Worm (Caenorhabditis elegans) whole organism, L4 larva: ENCODE results near the gene srv-14.

ENCODE experiments used
- F26F4.8 ChIP-seq: fragments of 200-800 bp; sonication (Bioruptor generic); conservative IDR thresholded peaks from 2 replicates; pipeline ENCODE4 v1.3.6; 2022; ENCODE audit warnings: missing genetic modification characterization, missing compliant biosample characterization
- F44E2.7 ChIP-seq: fragments of 200-800 bp; sonication (Bioruptor generic); IDR thresholded peaks from 2 replicates; pipeline ENCODE4 v2.1.2; 2022; ENCODE audit warnings: missing genetic modification characterization, missing compliant biosample characterization
- F49E8.2 ChIP-seq: sonication (generic microtip); optimal IDR thresholded peaks from 2 replicates; lab custom pipeline; 2016; ENCODE audit warnings: missing compliant biosample characterization, mild to moderate bottlenecking, missing genetic modification characterization, borderline replicate concordance
- T26A8.4 ChIP-seq: fragments of 200-800 bp; sonication (Bioruptor generic); IDR thresholded peaks from 2 replicates; pipeline ENCODE4 v1.3.6; 2022; ENCODE audit warnings: missing genetic modification characterization, missing compliant biosample characterization
- Y5F2A.4 ChIP-seq: fragments of 200-800 bp; sonication (Bioruptor generic); optimal IDR thresholded peaks from 2 replicates; lab custom pipeline; 2018; ENCODE audit warnings: mild to moderate bottlenecking, missing genetic modification characterization, missing compliant biosample characterization
- Y75B8A.6 ChIP-seq: fragments of 200-800 bp; sonication (Bioruptor generic); IDR thresholded peaks from 2 replicates; pipeline ENCODE4 v1.3.6; 2022; ENCODE audit warnings: missing genetic modification reagents, missing genetic modification characterization, missing compliant biosample characterization
- ZK546.5 ChIP-seq, 2 experiments: sonication (generic microtip); optimal IDR thresholded peaks; 2 replicates each; lab custom pipeline; 2017; ENCODE audit warnings: missing biosample characterization in 2 of 2, missing genetic modification characterization in 2 of 2
- aha-1 ChIP-seq: fragments of 150-350 bp; peaks from one replicate; lab custom pipeline; 2014; ENCODE audit warnings: missing biosample characterization, missing genetic modification characterization
- aly-2 ChIP-seq: sonication (generic microtip); optimal IDR thresholded peaks from 2 replicates; lab custom pipeline; 2018; ENCODE audit warnings: missing biosample characterization, missing genetic modification characterization
- ceh-20 ChIP-seq: fragments of 200-800 bp; sonication (Bioruptor generic); IDR thresholded peaks from 2 replicates; pipeline ENCODE4 v1.3.6; 2022; ENCODE audit warnings: missing genetic modification reagents, missing genetic modification characterization, missing compliant biosample characterization
- ceh-44 ChIP-seq: fragments of 200-800 bp; sonication (Bioruptor generic); IDR thresholded peaks from 2 replicates; pipeline ENCODE4 v1.3.6; 2022; ENCODE audit warnings: missing genetic modification reagents, missing genetic modification characterization, missing compliant biosample characterization
- ceh-82 ChIP-seq: sonication (generic microtip); optimal IDR thresholded peaks from 2 replicates; lab custom pipeline; 2017; ENCODE audit warnings: missing biosample characterization, missing genetic modification characterization
- cey-2 ChIP-seq: sonication (generic microtip); optimal IDR thresholded peaks from 3 replicates; lab custom pipeline; 2017; ENCODE audit warnings: missing genetic modification characterization, mild to moderate bottlenecking, missing compliant biosample characterization, antibody characterized with exemption, borderline replicate concordance; ENCODE audit not compliant: insufficient read depth
- ctbp-1 ChIP-seq: fragments of 200-800 bp; sonication (Bioruptor generic); IDR thresholded peaks from 2 replicates; pipeline ENCODE4 v1.3.6; 2022; ENCODE audit warnings: missing genetic modification reagents, missing genetic modification characterization, missing compliant biosample characterization
- daf-16 ChIP-seq, 3 experiments: sonication (generic microtip); optimal IDR thresholded peaks; 2 replicates each; lab custom pipeline; 2016 to 2017; ENCODE audit warnings: missing genetic modification characterization in 3 of 3, missing genetic modification reagents in 3 of 3, mild to moderate bottlenecking in 2 of 3, missing compliant biosample characterization in 2 of 3, missing biosample characterization in 1 of 3, moderate library complexity in 1 of 3
- dmd-6 ChIP-seq: fragments of 200-800 bp; sonication (Bioruptor generic); IDR thresholded peaks from 2 replicates; pipeline ENCODE4 v1.3.6; 2022; ENCODE audit warnings: missing genetic modification reagents, missing genetic modification characterization, missing compliant biosample characterization
- dmd-8 ChIP-seq: fragments of 200-800 bp; sonication (Bioruptor generic); IDR thresholded peaks from 2 replicates; pipeline ENCODE4 v1.3.6; 2022; ENCODE audit warnings: missing genetic modification characterization, missing compliant biosample characterization
- dmd-9 ChIP-seq: fragments of 200-800 bp; sonication (Bioruptor generic); IDR thresholded peaks from 2 replicates; pipeline ENCODE4 v1.3.6; 2022; ENCODE audit warnings: missing genetic modification reagents, missing genetic modification characterization, missing compliant biosample characterization
- duxl-1 ChIP-seq: sonication (generic microtip); optimal IDR thresholded peaks from 2 replicates; lab custom pipeline; 2016; ENCODE audit warnings: mild to moderate bottlenecking, missing genetic modification characterization, moderate library complexity, missing compliant biosample characterization; ENCODE audit not compliant: poor library complexity
- dve-1 ChIP-seq: sonication (generic microtip); optimal IDR thresholded peaks from 2 replicates; lab custom pipeline; 2017; ENCODE audit warnings: antibody characterized with exemption, mild to moderate bottlenecking, missing genetic modification characterization, missing compliant biosample characterization; ENCODE audit not compliant: insufficient read depth
- egl-43 ChIP-seq: fragments of 200-800 bp; sonication (Bioruptor generic); IDR thresholded peaks from 2 replicates; pipeline ENCODE4 v1.3.6; 2022; ENCODE audit warnings: missing genetic modification reagents, missing genetic modification characterization, missing compliant biosample characterization
- fkh-10 ChIP-seq: fragments of 150-350 bp; optimal IDR thresholded peaks from 2 replicates; lab custom pipeline; 2014; ENCODE audit warnings: missing biosample characterization, missing genetic modification reagents, missing genetic modification characterization
- fos-1 ChIP-seq: fragments of 150-350 bp; optimal IDR thresholded peaks from 2 replicates; lab custom pipeline; 2014; ENCODE audit warnings: missing biosample characterization, missing genetic modification characterization
- jun-1 ChIP-seq: fragments of 150-350 bp; optimal IDR thresholded peaks from 2 replicates; lab custom pipeline; 2014; ENCODE audit warnings: missing biosample characterization, missing genetic modification reagents, missing genetic modification characterization
- lin-1 ChIP-seq: fragments of 200-800 bp; sonication (Bioruptor generic); IDR thresholded peaks from 2 replicates; pipeline ENCODE4 v1.3.6; 2022; ENCODE audit warnings: missing genetic modification reagents, missing genetic modification characterization, missing compliant biosample characterization
- lin-13 ChIP-seq: fragments of 150-350 bp; optimal IDR thresholded peaks from 2 replicates; lab custom pipeline; 2014; ENCODE audit warnings: missing biosample characterization, missing genetic modification reagents, missing genetic modification characterization
- lin-38 ChIP-seq: fragments of 200-800 bp; sonication (Bioruptor generic); IDR thresholded peaks from 2 replicates; pipeline ENCODE4 v1.3.6; 2022; ENCODE audit warnings: missing genetic modification reagents, missing genetic modification characterization, missing compliant biosample characterization
- lin-39 ChIP-seq: fragments of 150-350 bp; optimal IDR thresholded peaks from 2 replicates; lab custom pipeline; 2014; ENCODE audit warnings: missing biosample characterization, missing genetic modification reagents, missing genetic modification characterization
- madf-5 ChIP-seq, 2 experiments: fragments of 200-800 bp; sonication (Bioruptor generic); IDR thresholded peaks; 2 replicates each; pipeline ENCODE4 v1.3.6; 2022; ENCODE audit warnings: missing compliant biosample characterization in 2 of 2, missing genetic modification characterization in 2 of 2
- madf-9 ChIP-seq: fragments of 200-800 bp; sonication (Bioruptor generic); conservative IDR thresholded peaks from 2 replicates; pipeline ENCODE4 v1.3.6; 2022; ENCODE audit warnings: missing genetic modification reagents, missing genetic modification characterization, missing compliant biosample characterization
- mdl-1 ChIP-seq, 2 experiments: fragments of 150-350 bp in 1 of 2; sonication (generic microtip) in 1 of 2; optimal IDR thresholded peaks; 2 replicates each; lab custom pipeline; 2014 to 2017; ENCODE audit warnings: missing biosample characterization in 2 of 2, missing genetic modification characterization in 2 of 2
- mxl-2 ChIP-seq: fragments of 200-800 bp; sonication (Bioruptor generic); conservative IDR thresholded peaks from 2 replicates; pipeline ENCODE4 v1.3.6; 2022; ENCODE audit warnings: missing genetic modification reagents, missing genetic modification characterization, missing compliant biosample characterization
- nhr-111 ChIP-seq: fragments of 200-800 bp; sonication (Bioruptor generic); optimal IDR thresholded peaks from 2 replicates; lab custom pipeline; 2018; ENCODE audit warnings: mild to moderate bottlenecking, missing genetic modification characterization, missing compliant biosample characterization
- nhr-25 ChIP-seq: sonication (generic microtip); optimal IDR thresholded peaks from 2 replicates; lab custom pipeline; 2017; ENCODE audit warnings: missing genetic modification characterization, mild to moderate bottlenecking, missing compliant biosample characterization, antibody characterized with exemption, moderate library complexity, borderline replicate concordance; ENCODE audit not compliant: insufficient read depth
- nhr-41 ChIP-seq: fragments of 200-800 bp; sonication (Bioruptor generic); IDR thresholded peaks from 2 replicates; pipeline ENCODE4 v1.3.6; 2022; ENCODE audit warnings: missing genetic modification reagents, missing genetic modification characterization, missing compliant biosample characterization
- nhr-6 ChIP-seq: fragments of 150-350 bp; optimal IDR thresholded peaks from 2 replicates; lab custom pipeline; 2014; ENCODE audit warnings: missing biosample characterization, missing genetic modification characterization
- nhr-76 ChIP-seq: fragments of 150-350 bp; optimal IDR thresholded peaks from 2 replicates; lab custom pipeline; 2014; ENCODE audit warnings: missing biosample characterization, missing genetic modification characterization
- nhr-77 ChIP-seq: fragments of 150-350 bp; optimal IDR thresholded peaks from 2 replicates; lab custom pipeline; 2014; ENCODE audit warnings: missing biosample characterization, missing genetic modification characterization
- php-3 ChIP-seq: fragments of 200-800 bp; sonication (Bioruptor generic); IDR thresholded peaks from 2 replicates; pipeline ENCODE4 v1.3.6; 2022; ENCODE audit warnings: missing genetic modification reagents, missing genetic modification characterization, missing compliant biosample characterization
- rbr-2 ChIP-seq: sonication (generic microtip); optimal IDR thresholded peaks from 2 replicates; lab custom pipeline; 2016; ENCODE audit warnings: missing genotype, missing genetic modification characterization, missing compliant biosample characterization
- saeg-2 ChIP-seq: fragments of 200-800 bp; sonication (Bioruptor generic); IDR thresholded peaks from 2 replicates; pipeline ENCODE4 v1.3.6; 2022; ENCODE audit warnings: missing genetic modification reagents, missing genetic modification characterization, missing compliant biosample characterization
- sdz-12 ChIP-seq: fragments of 200-800 bp; sonication (Bioruptor generic); optimal IDR thresholded peaks from 2 replicates; lab custom pipeline; 2018; ENCODE audit warnings: mild to moderate bottlenecking, missing genetic modification characterization, missing compliant biosample characterization
- set-16 ChIP-seq: fragments of 200-800 bp; sonication (Bioruptor generic); IDR thresholded peaks from 2 replicates; pipeline ENCODE4 v1.3.6; 2022; ENCODE audit warnings: missing genetic modification reagents, missing genetic modification characterization, missing compliant biosample characterization
- snpc-4 ChIP-seq: fragments of 150-350 bp; optimal IDR thresholded peaks from 2 replicates; lab custom pipeline; 2014; ENCODE audit warnings: missing biosample characterization, missing genetic modification characterization
- spr-3 ChIP-seq: fragments of 200-800 bp; sonication (Bioruptor generic); optimal IDR thresholded peaks from 2 replicates; lab custom pipeline; 2018; ENCODE audit warnings: mild to moderate bottlenecking, missing genetic modification characterization, missing compliant biosample characterization
- tag-97 ChIP-seq: fragments of 200-800 bp; sonication (Bioruptor generic); IDR thresholded peaks from 2 replicates; pipeline ENCODE4 v1.3.6; 2022; ENCODE audit warnings: missing genetic modification characterization, missing compliant biosample characterization
- vab-7 ChIP-seq: fragments of 200-800 bp; sonication (Bioruptor generic); IDR thresholded peaks from 2 replicates; pipeline ENCODE4 v1.3.6; 2022; ENCODE audit warnings: missing genetic modification reagents, missing genetic modification characterization, missing compliant biosample characterization
- zfp-3 ChIP-seq: fragments of 200-800 bp; sonication (Bioruptor generic); conservative IDR thresholded peaks from 2 replicates; pipeline ENCODE4 v1.3.6; 2022; ENCODE audit warnings: missing genetic modification reagents, missing genetic modification characterization, missing compliant biosample characterization

Gene srv-14

ce11 chrIV:15931833-15932232 is 37.8 kb upstream of the srv-14 start (continued):
- TF ChIP-seq ceh-82 (tag; lab: Kevin White, UChicago) (no peak), cey-2 (no peak), saeg-2 (GFP tag; lab: Robert Waterston, UW) (peak; percentile 77), spr-3 (GFP tag; lab: Kevin White, UChicago) (no peak), F49E8.2 (tag; lab: Kevin White, UChicago) (peak; percentile 76), Y5F2A.4 (GFP tag; lab: Kevin White, UChicago) (no peak), mxl-2 (GFP tag; lab: Robert Waterston, UW) (peak; percentile 44; the same call in 1 of the 2 replicates), egl-43 (peak; percentile 91), nhr-25 (tag; lab: Kevin White, UChicago) (no peak), nhr-111 (GFP tag; lab: Kevin White, UChicago) (peak; percentile 84), tag-97 (GFP tag; lab: Robert Waterston, UW) (no peak), aha-1 (tag; lab: Kevin White, UChicago) (no peak), jun-1 (tag; lab: Kevin White, UChicago) (no peak), mdl-1 (tag; optimal IDR thresholded peaks at IDR 0.05; lab: Kevin White, UChicago) (peak in 1 of 2 experiments; percentile 49), F26F4.8 (GFP tag; lab: Robert Waterston, UW) (peak; percentile 84), vab-7 (GFP tag; lab: Robert Waterston, UW) (peak; percentile 75; the same call in 1 of the 2 replicates), lin-39 (tag; lab: Kevin White, UChicago) (no peak), ZK546.5 (tag; optimal IDR thresholded peaks at IDR 0.05; lab: Kevin White, UChicago) (no peak), set-16 (GFP tag; lab: Robert Waterston, UW) (peak; percentile 30; the same call in 1 of the 2 replicates), lin-13 (GFP tag; lab: Kevin White, UChicago) (no peak), madf-9 (peak; percentile 65; the same call in 1 of the 2 replicates), nhr-6 (tag; lab: Kevin White, UChicago) (no peak), fos-1 (no peak), snpc-4 (tag; lab: Kevin White, UChicago) (no peak), aly-2 (no peak), madf-5 (GFP tag; IDR thresholded peaks at IDR 0.05; lab: Robert Waterston, UW) (peak; percentile 71 to 84; a peak in 3 of 4 replicates), dmd-8 (GFP tag; lab: Robert Waterston, UW) (peak; percentile 79), ceh-44 (GFP tag; lab: Robert Waterston, UW) (no peak), lin-1 (GFP tag; lab: Robert Waterston, UW) (no peak), ctbp-1 (GFP tag; lab: Robert Waterston, UW) (peak; percentile 67), dve-1 (peak; percentile 9), php-3 (GFP tag; lab: Robert Waterston, UW) (peak; percentile 61; the same call in 1 of the 2 replicates), Y75B8A.6 (GFP tag; lab: Robert Waterston, UW) (peak; percentile 81; the same call in 1 of the 2 replicates), fkh-10 (GFP tag; lab: Kevin White, UChicago) (no peak), nhr-41 (no peak), dmd-6 (GFP tag; lab: Robert Waterston, UW) (peak; percentile 68), nhr-76 (tag; lab: Kevin White, UChicago) (no peak)

DNA sequence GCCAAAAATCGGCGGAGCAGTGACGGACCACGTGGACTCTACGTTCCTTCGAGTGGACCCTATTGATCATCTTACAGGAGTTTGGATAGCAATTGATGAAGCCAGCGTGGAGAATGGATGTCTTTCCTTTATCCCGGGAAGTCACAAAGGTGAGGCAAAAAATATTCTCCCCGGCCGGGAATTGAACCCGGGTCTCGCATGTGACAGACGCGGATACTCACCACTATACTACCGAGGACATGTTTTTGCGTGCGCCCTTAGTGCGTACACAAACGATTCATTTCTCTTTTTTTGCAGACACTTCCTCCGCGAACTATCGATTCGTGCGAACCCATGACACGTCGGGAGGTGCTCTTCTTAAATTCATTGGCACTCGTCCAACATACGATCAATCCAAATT is 37.1 kb upstream of the srv-14 start:
- TF ChIP-seq nhr-111 (GFP tag; lab: Kevin White, UChicago) (no peak), T26A8.4 (GFP tag; lab: Robert Waterston, UW) (peak; percentile 73), mdl-1 (tag; optimal IDR thresholded peaks at IDR 0.05; lab: Kevin White, UChicago) (peak in 1 of 2 experiments; percentile 44), zfp-3 (GFP tag; lab: Robert Waterston, UW) (peak; percentile 68), F44E2.7 (GFP tag; lab: Robert Waterston, UW) (no peak), sdz-12 (no peak), dmd-9 (peak; percentile 37; the same call in 1 of the 2 replicates), rbr-2 (tag; lab: Kevin White, UChicago) (peak; percentile 15), ceh-20 (GFP tag; lab: Robert Waterston, UW) (0 out of 2 replicates have a peak, but pooled peaks have one; percentile 44), dmd-6 (GFP tag; lab: Robert Waterston, UW) (peak; percentile 33), Y75B8A.6 (GFP tag; lab: Robert Waterston, UW) (no peak), duxl-1 (tag; lab: Kevin White, UChicago) (peak; percentile 72), lin-38 (peak; percentile 68), nhr-77 (tag; lab: Kevin White, UChicago) (no peak), spr-3 (GFP tag; lab: Kevin White, UChicago) (peak; percentile 60), madf-9 (peak; percentile 75; the same call in 1 of the 2 replicates), vab-7 (GFP tag; lab: Robert Waterston, UW) (peak; percentile 73), daf-16 (GFP tag; optimal IDR thresholded peaks at IDR 0.05; lab: Kevin White, UChicago) (no peak), daf-16 (tag; optimal IDR thresholded peaks at IDR 0.05; lab: Kevin White, UChicago) (peak; percentile 49), nhr-41 (no peak), ceh-82 (tag; lab: Kevin White, UChicago) (no peak), saeg-2 (GFP tag; lab: Robert Waterston, UW) (no peak)
